Worm (Caenorhabditis elegans) whole organism, L4 larva: Measurements from ENCODE around the gene W01C8.1.

Experiments
- D1046.2 ChIP-seq: fragments of 200-800 bp; sonication (Bioruptor generic); IDR thresholded peaks from 2 replicates; pipeline ENCODE4 v1.3.6; 2022; ENCODE audit warnings: missing genetic modification characterization, missing compliant biosample characterization
- F10B5.3 ChIP-seq: sonication (generic microtip); optimal IDR thresholded peaks from 2 replicates; lab custom pipeline; 2016; ENCODE audit warnings: mild to moderate bottlenecking, missing genetic modification characterization, missing compliant biosample characterization
- F49E8.2 ChIP-seq: sonication (generic microtip); optimal IDR thresholded peaks from 2 replicates; lab custom pipeline; 2016; ENCODE audit warnings: missing compliant biosample characterization, mild to moderate bottlenecking, missing genetic modification characterization, borderline replicate concordance
- R02D3.7 ChIP-seq: fragments of 150-350 bp; sonication (generic microtip); optimal IDR thresholded peaks from 3 replicates; lab custom pipeline; 2014; ENCODE audit warnings: missing biosample characterization, missing genetic modification characterization
- Y5F2A.4 ChIP-seq: fragments of 200-800 bp; sonication (Bioruptor generic); optimal IDR thresholded peaks from 2 replicates; lab custom pipeline; 2018; ENCODE audit warnings: mild to moderate bottlenecking, missing genetic modification characterization, missing compliant biosample characterization
- ZK337.2 ChIP-seq: fragments of 200-800 bp; sonication (Bioruptor generic); IDR thresholded peaks from 2 replicates; pipeline ENCODE4 v1.3.6; 2022; ENCODE audit warnings: missing genetic modification reagents, missing genetic modification characterization, missing compliant biosample characterization
- ZK546.5 ChIP-seq, 2 experiments: sonication (generic microtip); optimal IDR thresholded peaks; 2 replicates each; lab custom pipeline; 2017; ENCODE audit warnings: missing biosample characterization in 2 of 2, missing genetic modification characterization in 2 of 2
- aly-2 ChIP-seq: sonication (generic microtip); optimal IDR thresholded peaks from 2 replicates; lab custom pipeline; 2018; ENCODE audit warnings: missing biosample characterization, missing genetic modification characterization
- arid-1 ChIP-seq: fragments of 200-800 bp; sonication (Bioruptor generic); conservative IDR thresholded peaks from 2 replicates; pipeline ENCODE4 v1.3.6; 2022; ENCODE audit warnings: missing genetic modification reagents, missing genetic modification characterization, missing compliant biosample characterization
- ceh-20 ChIP-seq: fragments of 200-800 bp; sonication (Bioruptor generic); IDR thresholded peaks from 2 replicates; pipeline ENCODE4 v1.3.6; 2022; ENCODE audit warnings: missing genetic modification reagents, missing genetic modification characterization, missing compliant biosample characterization
- ces-1 ChIP-seq: fragments of 150-350 bp; sonication (generic microtip); optimal IDR thresholded peaks from 4 replicates; lab custom pipeline; 2014; ENCODE audit warnings: missing biosample characterization, missing genetic modification reagents, missing genetic modification characterization
- cey-2 ChIP-seq: sonication (generic microtip); optimal IDR thresholded peaks from 3 replicates; lab custom pipeline; 2017; ENCODE audit warnings: missing genetic modification characterization, mild to moderate bottlenecking, missing compliant biosample characterization, antibody characterized with exemption, borderline replicate concordance; ENCODE audit not compliant: insufficient read depth
- daf-12 ChIP-seq: fragments of 150-350 bp; optimal IDR thresholded peaks from 2 replicates; lab custom pipeline; 2014; ENCODE audit warnings: missing biosample characterization, missing genetic modification reagents, missing genetic modification characterization
- dmd-6 ChIP-seq: fragments of 200-800 bp; sonication (Bioruptor generic); IDR thresholded peaks from 2 replicates; pipeline ENCODE4 v1.3.6; 2022; ENCODE audit warnings: missing genetic modification reagents, missing genetic modification characterization, missing compliant biosample characterization
- dmd-9 ChIP-seq: fragments of 200-800 bp; sonication (Bioruptor generic); IDR thresholded peaks from 2 replicates; pipeline ENCODE4 v1.3.6; 2022; ENCODE audit warnings: missing genetic modification reagents, missing genetic modification characterization, missing compliant biosample characterization
- dpl-1 ChIP-seq: fragments of 150-350 bp; optimal IDR thresholded peaks from 2 replicates; lab custom pipeline; 2014; ENCODE audit warnings: missing biosample characterization, missing genetic modification reagents, missing genetic modification characterization
- fkh-10 ChIP-seq: fragments of 150-350 bp; optimal IDR thresholded peaks from 2 replicates; lab custom pipeline; 2014; ENCODE audit warnings: missing biosample characterization, missing genetic modification reagents, missing genetic modification characterization
- gei-8 ChIP-seq: fragments of 200-800 bp; sonication (Bioruptor generic); optimal IDR thresholded peaks from 2 replicates; lab custom pipeline; 2018; ENCODE audit warnings: mild to moderate bottlenecking, missing genetic modification characterization, missing compliant biosample characterization
- hif-1 ChIP-seq, 2 experiments: sonication (generic microtip); optimal IDR thresholded peaks; 2 replicates each; lab custom pipeline; 2016 to 2017; ENCODE audit warnings: missing compliant biosample characterization in 2 of 2, missing genetic modification characterization in 2 of 2, missing genetic modification reagents in 2 of 2, missing genotype in 2 of 2, mild to moderate bottlenecking in 1 of 2
- hlh-11 ChIP-seq: fragments of 200-800 bp; sonication (Bioruptor generic); optimal IDR thresholded peaks from 2 replicates; lab custom pipeline; 2018; ENCODE audit warnings: mild to moderate bottlenecking, missing genetic modification characterization, missing compliant biosample characterization
- hlh-30 ChIP-seq: sonication (generic microtip); optimal IDR thresholded peaks from 2 replicates; lab custom pipeline; 2017; ENCODE audit warnings: antibody characterized with exemption, mild to moderate bottlenecking, missing genetic modification characterization, missing compliant biosample characterization; ENCODE audit not compliant: insufficient read depth
- hmg-1.1 ChIP-seq: fragments of 200-800 bp; sonication (Bioruptor generic); IDR thresholded peaks from 2 replicates; pipeline ENCODE4 v1.3.6; 2022; ENCODE audit warnings: missing genetic modification reagents, missing genetic modification characterization, missing compliant biosample characterization
- lim-7 ChIP-seq: fragments of 200-800 bp; sonication (Bioruptor generic); IDR thresholded peaks from 2 replicates; pipeline ENCODE4 v1.3.6; 2022; ENCODE audit warnings: missing genetic modification characterization, missing compliant biosample characterization
- lin-1 ChIP-seq: fragments of 200-800 bp; sonication (Bioruptor generic); IDR thresholded peaks from 2 replicates; pipeline ENCODE4 v1.3.6; 2022; ENCODE audit warnings: missing genetic modification reagents, missing genetic modification characterization, missing compliant biosample characterization
- lin-15B ChIP-seq: fragments of 150-350 bp; sonication (generic microtip); optimal IDR thresholded peaks from 3 replicates; lab custom pipeline; 2014; ENCODE audit warnings: missing biosample characterization, missing genetic modification characterization
- lin-39 ChIP-seq: fragments of 150-350 bp; optimal IDR thresholded peaks from 2 replicates; lab custom pipeline; 2014; ENCODE audit warnings: missing biosample characterization, missing genetic modification reagents, missing genetic modification characterization
- lir-3 ChIP-seq: sonication (generic microtip); optimal IDR thresholded peaks from 2 replicates; lab custom pipeline; 2016; ENCODE audit warnings: mild to moderate bottlenecking, missing genetic modification characterization, missing compliant biosample characterization
- madf-9 ChIP-seq: fragments of 200-800 bp; sonication (Bioruptor generic); conservative IDR thresholded peaks from 2 replicates; pipeline ENCODE4 v1.3.6; 2022; ENCODE audit warnings: missing genetic modification reagents, missing genetic modification characterization, missing compliant biosample characterization
- mdl-1 ChIP-seq, 2 experiments: fragments of 150-350 bp in 1 of 2; sonication (generic microtip) in 1 of 2; optimal IDR thresholded peaks; 2 replicates each; lab custom pipeline; 2014 to 2017; ENCODE audit warnings: missing biosample characterization in 2 of 2, missing genetic modification characterization in 2 of 2
- mxl-3 ChIP-seq: fragments of 200-800 bp; sonication (Bioruptor generic); optimal IDR thresholded peaks from 2 replicates; lab custom pipeline; 2018; ENCODE audit warnings: mild to moderate bottlenecking, missing genetic modification characterization, missing compliant biosample characterization
- nhr-10 ChIP-seq: fragments of 150-350 bp; optimal IDR thresholded peaks from 2 replicates; lab custom pipeline; 2014; ENCODE audit warnings: missing biosample characterization, missing genetic modification characterization
- nhr-11 ChIP-seq: fragments of 150-350 bp; optimal IDR thresholded peaks from 2 replicates; lab custom pipeline; 2014; ENCODE audit warnings: missing biosample characterization, missing genetic modification characterization
- nhr-25 ChIP-seq: sonication (generic microtip); optimal IDR thresholded peaks from 2 replicates; lab custom pipeline; 2017; ENCODE audit warnings: missing genetic modification characterization, mild to moderate bottlenecking, missing compliant biosample characterization, antibody characterized with exemption, moderate library complexity, borderline replicate concordance; ENCODE audit not compliant: insufficient read depth
- nhr-41 ChIP-seq: fragments of 200-800 bp; sonication (Bioruptor generic); IDR thresholded peaks from 2 replicates; pipeline ENCODE4 v1.3.6; 2022; ENCODE audit warnings: missing genetic modification reagents, missing genetic modification characterization, missing compliant biosample characterization
- nhr-48 ChIP-seq: sonication (generic microtip); optimal IDR thresholded peaks from 2 replicates; lab custom pipeline; 2016; ENCODE audit warnings: mild to moderate bottlenecking, missing genetic modification characterization, missing compliant biosample characterization
- nhr-6 ChIP-seq: fragments of 150-350 bp; optimal IDR thresholded peaks from 2 replicates; lab custom pipeline; 2014; ENCODE audit warnings: missing biosample characterization, missing genetic modification characterization
- nhr-76 ChIP-seq: fragments of 150-350 bp; optimal IDR thresholded peaks from 2 replicates; lab custom pipeline; 2014; ENCODE audit warnings: missing biosample characterization, missing genetic modification characterization
- nhr-77 ChIP-seq: fragments of 150-350 bp; optimal IDR thresholded peaks from 2 replicates; lab custom pipeline; 2014; ENCODE audit warnings: missing biosample characterization, missing genetic modification characterization
- pqm-1 ChIP-seq: sonication (generic microtip); optimal IDR thresholded peaks from 2 replicates; lab custom pipeline; 2017; ENCODE audit warnings: missing biosample characterization, missing genetic modification characterization
- saeg-2 ChIP-seq: fragments of 200-800 bp; sonication (Bioruptor generic); IDR thresholded peaks from 2 replicates; pipeline ENCODE4 v1.3.6; 2022; ENCODE audit warnings: missing genetic modification reagents, missing genetic modification characterization, missing compliant biosample characterization
- skn-1 ChIP-seq: fragments of 150-350 bp; optimal IDR thresholded peaks from 2 replicates; lab custom pipeline; 2014; ENCODE audit warnings: missing biosample characterization, missing genetic modification characterization
- tra-1 ChIP-seq: fragments of 200-800 bp; sonication (Bioruptor generic); IDR thresholded peaks from 2 replicates; pipeline ENCODE4 v1.3.6; 2022; ENCODE audit warnings: missing genetic modification reagents, missing genetic modification characterization, missing compliant biosample characterization
- unc-130 ChIP-seq: sonication (generic microtip); optimal IDR thresholded peaks from 2 replicates; lab custom pipeline; 2016; ENCODE audit warnings: missing genetic modification reagents, missing genetic modification characterization, missing compliant biosample characterization
- unc-62 ChIP-seq, 3 experiments: fragments of 150-350 bp in 1 of 3; sonication (generic microtip); optimal IDR thresholded peaks in 2 of 3; peaks in 1 of 3; 1 replicate in 1 of 3; 2 replicates in 2 of 3; lab custom pipeline; 2014 to 2017; ENCODE audit warnings: missing biosample characterization in 3 of 3, missing genetic modification characterization in 3 of 3, missing genetic modification reagents in 3 of 3, missing genotype in 1 of 3
- zfp-3 ChIP-seq: fragments of 200-800 bp; sonication (Bioruptor generic); conservative IDR thresholded peaks from 2 replicates; pipeline ENCODE4 v1.3.6; 2022; ENCODE audit warnings: missing genetic modification reagents, missing genetic modification characterization, missing compliant biosample characterization
- ztf-7 ChIP-seq: fragments of 150-350 bp; optimal IDR thresholded peaks from 2 replicates; lab custom pipeline; 2014; ENCODE audit warnings: missing biosample characterization, missing genetic modification characterization

W01C8.1 gene

ce11 chrX:5696197-5696596 lies 4.0 kb downstream of the W01C8.1 start (continued):
- TF ChIP-seq dpl-1 (GFP tag; lab: Kevin White, UChicago) (no peak), madf-9 (GFP tag; lab: Robert Waterston, UW) (no peak), lin-15B (tag; lab: Kevin White, UChicago) (no peak), hlh-30 (peak; percentile 89), nhr-25 (peak; percentile 48), dmd-6 (peak; percentile 90), nhr-77 (tag; lab: Kevin White, UChicago) (peak; percentile 66), nhr-41 (0 out of 2 replicates have a peak, but pooled peaks have one; percentile 48), ztf-7 (tag; lab: Kevin White, UChicago) (no peak), lim-7 (GFP tag; lab: Robert Waterston, UW) (no peak), mdl-1 (tag; optimal IDR thresholded peaks at IDR 0.05; lab: Kevin White, UChicago) (peak in 1 of 2 experiments; percentile 75), lin-1 (peak; percentile 35; the same call in 1 of the 2 replicates), ZK337.2 (GFP tag; lab: Robert Waterston, UW) (no peak), ceh-20 (GFP tag; lab: Robert Waterston, UW) (no peak), lin-39 (tag; lab: Kevin White, UChicago) (no peak), Y5F2A.4 (no peak), tra-1 (GFP tag; lab: Robert Waterston, UW) (0 out of 2 replicates have a peak, but pooled peaks have one; percentile 26), unc-130 (GFP tag; lab: Kevin White, UChicago) (no peak), dmd-9 (GFP tag; lab: Robert Waterston, UW) (no peak), nhr-48 (tag; lab: Kevin White, UChicago) (peak; percentile 16), gei-8 (GFP tag; lab: Kevin White, UChicago) (no peak), F10B5.3 (tag; lab: Kevin White, UChicago) (no peak), F49E8.2 (tag; lab: Kevin White, UChicago) (no peak), zfp-3 (GFP tag; lab: Robert Waterston, UW) (no peak), cey-2 (tag; lab: Kevin White, UChicago) (no peak), nhr-76 (no peak), fkh-10 (no peak), hmg-1.1 (peak; percentile 38; the same call in 1 of the 2 replicates), unc-62 (GFP tag; optimal IDR thresholded peaks at IDR 0.05 in 1 of 2; lab: Kevin White, UChicago) (peak in 1 of 2 experiments; percentile 61), unc-62 (tag; optimal IDR thresholded peaks at IDR 0.05; lab: Kevin White, UChicago) (no peak), arid-1 (GFP tag; lab: Robert Waterston, UW) (no peak), ces-1 (GFP tag; lab: Kevin White, UChicago) (no peak), lir-3 (tag; lab: Kevin White, UChicago) (no peak), nhr-11 (tag; lab: Kevin White, UChicago) (peak; percentile 24), saeg-2 (GFP tag; lab: Robert Waterston, UW) (no peak), nhr-10 (peak; percentile 53), mxl-3 (peak; percentile 78), daf-12 (no peak), hlh-11 (peak; percentile 94), nhr-6 (no peak), hif-1 (tag; optimal IDR thresholded peaks at IDR 0.05; lab: Kevin White, UChicago) (no peak)

ce11 chrX:5697208-5697607 lies 5.0 kb downstream of the W01C8.1 start, which contains the start of gene W01C8.5:
W01C8.5 (minus strand) TSS chrX:5697308.
- TF ChIP-seq dmd-6 (no peak), D1046.2 (GFP tag; lab: Robert Waterston, UW) (no peak), nhr-48 (tag; lab: Kevin White, UChicago) (no peak), Y5F2A.4 (no peak), nhr-25 (no peak), dmd-9 (GFP tag; lab: Robert Waterston, UW) (no peak), pqm-1 (tag; lab: Kevin White, UChicago) (no peak), ZK337.2 (GFP tag; lab: Robert Waterston, UW) (no peak), lin-39 (tag; lab: Kevin White, UChicago) (no peak), skn-1 (tag; lab: Kevin White, UChicago) (no peak), ZK546.5 (tag; optimal IDR thresholded peaks at IDR 0.05; lab: Kevin White, UChicago) (no peak), aly-2 (tag; lab: Kevin White, UChicago) (no peak), R02D3.7 (tag; lab: Kevin White, UChicago) (no peak), gei-8 (GFP tag; lab: Kevin White, UChicago) (no peak)
